Worm (Caenorhabditis elegans) whole organism, L4/young adult: ENCODE measurements around the gene F13D11.3.
A peak's percentile ranks its signal among the peaks of the same experiment; 100 is the strongest.

Experiments
- W03F9.2 ChIP-seq: fragments of 150-350 bp; optimal IDR thresholded peaks from 2 replicates; lab custom pipeline; 2014; ENCODE audit warnings: missing biosample characterization, missing genetic modification characterization
- dao-5 ChIP-seq: sonication (generic microtip); optimal IDR thresholded peaks from 2 replicates; lab custom pipeline; 2016; ENCODE audit warnings: missing genotype, missing genetic modification characterization, moderate library complexity, missing compliant biosample characterization
- him-1 ChIP-seq: sonication (generic microtip); optimal IDR thresholded peaks from 2 replicates; lab custom pipeline; 2016; ENCODE audit warnings: missing genotype, missing genetic modification reagents, missing genetic modification characterization, missing compliant biosample characterization

Gene F13D11.3

DNA sequence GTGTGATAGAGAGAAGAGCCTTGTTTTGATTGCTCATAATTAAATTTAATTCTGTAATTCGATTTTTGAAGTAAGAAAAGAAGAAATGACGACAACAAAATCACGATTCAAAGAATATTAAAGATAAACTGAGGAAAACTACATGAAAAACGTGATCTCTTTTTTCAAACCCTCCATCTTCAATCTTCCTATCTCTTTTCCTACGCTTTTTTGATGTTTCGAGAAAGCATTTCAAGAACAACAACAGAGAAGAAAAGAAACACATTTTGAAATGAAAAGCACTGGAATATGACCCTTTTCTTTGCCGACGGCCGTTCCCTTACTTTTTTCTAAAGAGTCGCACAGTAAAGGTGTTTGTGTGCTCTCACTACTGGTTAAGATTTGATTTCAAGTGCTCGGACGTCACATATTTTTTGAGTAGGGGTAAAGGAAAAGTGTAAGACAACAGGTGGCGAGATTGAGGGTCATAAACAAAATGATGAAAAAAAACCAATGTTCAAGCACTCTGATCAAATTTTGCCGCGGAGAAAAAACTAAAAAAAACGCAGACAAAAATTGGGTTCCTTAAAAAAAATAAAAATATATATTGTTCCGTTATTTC, at the start of gene F13D11.3:
Gene F13D11.3, minus strand, starts transcription at position 51 of the 601 bp plus-strand sequence.
- TF ChIP-seq him-1 (no peak), dao-5 (no peak), W03F9.2 (no peak)

DNA sequence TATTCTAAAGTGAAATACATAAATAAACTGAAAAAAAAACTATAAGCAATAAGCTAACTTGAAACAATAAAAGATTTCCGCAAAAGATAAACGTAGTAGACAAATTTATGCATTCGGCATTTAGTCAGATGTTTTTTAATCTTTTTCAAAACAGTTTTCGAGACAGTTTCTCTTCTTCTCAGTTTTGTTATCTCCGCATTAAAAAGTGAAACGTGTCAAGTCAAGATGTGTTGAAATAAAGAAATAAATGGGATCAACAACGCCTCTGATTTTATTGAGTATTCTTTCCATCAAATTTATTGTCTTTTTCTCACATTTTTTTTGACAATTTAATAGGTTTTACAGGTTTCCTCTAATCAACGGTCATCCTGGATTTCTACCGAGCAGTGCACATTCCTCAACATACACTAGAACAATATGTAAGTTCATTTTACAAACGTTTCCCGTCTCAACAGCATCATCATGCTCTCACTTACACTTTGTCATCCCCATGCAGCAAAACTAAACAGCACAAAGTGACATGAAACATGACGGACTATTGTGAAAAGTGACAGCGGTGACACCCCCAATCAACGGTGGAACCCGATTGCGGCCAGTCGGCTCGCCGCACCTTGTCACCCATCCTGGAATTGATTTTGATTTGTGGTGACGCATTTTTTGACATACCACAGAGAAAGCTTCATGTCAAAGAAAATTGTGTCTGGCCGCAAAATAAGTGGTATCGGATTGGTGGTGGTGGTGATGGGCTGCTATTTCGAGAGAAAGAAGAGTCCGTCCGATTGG, 48.9 kb upstream of the F13D11.3 start:
- TF ChIP-seq W03F9.2 (no peak), him-1 (no peak), dao-5 (no peak)

DNA sequence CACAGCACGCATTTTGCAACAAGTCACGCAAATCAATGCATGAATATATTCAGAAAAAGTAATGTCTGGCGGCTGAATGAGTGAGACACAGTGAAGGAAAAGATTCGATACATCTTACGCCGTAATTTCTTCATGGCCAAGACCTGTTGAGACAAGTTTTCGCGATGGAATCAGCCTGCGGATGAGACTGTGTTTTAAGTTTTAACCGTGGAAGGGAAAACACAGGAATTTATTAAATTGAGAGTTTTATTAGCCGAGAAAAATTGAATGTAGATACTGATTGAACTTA, 48.4 kb upstream of the F13D11.3 start, which contains the start of gene hog-1:
Gene hog-1, minus strand, starts transcription at position 101 of the 289 bp plus-strand sequence.
- TF ChIP-seq W03F9.2 (no peak), him-1 (no peak), dao-5 (no peak)

DNA sequence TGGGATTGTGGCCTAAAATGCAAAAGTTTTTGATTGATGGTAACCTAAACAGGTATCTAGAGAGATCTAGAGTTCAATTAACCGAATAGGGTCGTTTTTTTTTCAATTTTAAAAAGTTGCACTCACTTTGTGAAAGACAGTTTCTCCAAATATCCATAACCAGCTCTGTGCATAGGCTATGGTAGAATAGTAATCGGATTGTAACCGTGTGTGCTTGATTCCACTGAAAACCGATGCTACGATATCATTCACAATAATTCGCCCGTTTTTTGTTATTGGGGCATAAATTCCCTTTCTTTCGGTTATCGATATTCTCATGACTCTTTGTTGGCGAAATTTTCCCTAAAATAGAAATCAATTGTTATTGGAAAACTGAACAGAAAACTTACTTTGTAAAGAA, 46.4 kb upstream of the F13D11.3 start:
- no peak for TF ChIP-seq W03F9.2

DNA sequence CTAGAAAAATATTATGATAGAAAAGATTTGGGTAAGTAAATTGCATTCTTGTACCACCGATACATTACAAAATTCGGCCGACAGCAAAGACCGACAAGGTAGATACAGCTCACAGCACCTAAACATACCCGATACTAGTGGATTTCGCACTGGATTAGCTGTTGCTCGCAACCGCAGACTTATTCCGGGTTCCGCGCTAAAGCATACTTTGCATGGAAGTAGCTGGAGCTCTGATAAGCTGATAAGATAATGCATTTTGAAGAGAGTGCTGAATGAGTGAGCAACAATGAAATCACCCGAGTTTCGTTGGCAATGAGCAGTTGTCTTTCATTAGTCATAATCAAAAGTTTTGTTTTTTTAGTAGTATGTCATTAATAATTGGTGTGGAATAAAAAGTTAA, 44.8 kb upstream of the F13D11.3 start:
- TF ChIP-seq him-1 (no peak), W03F9.2 (no peak), dao-5 (no peak)

DNA sequence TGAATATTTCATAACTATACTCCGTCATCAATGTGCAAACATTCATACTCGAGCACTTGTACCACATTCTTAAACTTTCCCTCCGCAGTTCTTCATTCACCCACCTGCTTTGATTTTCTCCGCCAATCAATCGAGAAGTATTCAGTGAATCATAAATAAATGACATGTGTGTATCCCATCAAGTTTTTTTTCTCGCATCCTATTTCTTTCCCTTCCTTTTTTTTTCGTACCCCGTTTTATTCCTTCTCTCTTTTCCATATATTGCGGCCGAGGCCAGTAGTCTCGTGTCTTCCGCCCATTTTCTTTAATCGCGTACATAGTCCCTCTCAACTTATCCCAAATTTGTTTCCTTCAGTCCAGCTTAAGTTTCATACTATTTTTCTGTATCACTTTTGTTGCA, 43.0 kb upstream of the F13D11.3 start, which contains the start of gene atat-2:
Gene atat-2, plus strand, starts transcription at position 398 of the 400 bp plus-strand sequence.
- no peak for TF ChIP-seq dao-5
- no peak for TF ChIP-seq him-1
- no peak for TF ChIP-seq W03F9.2

DNA sequence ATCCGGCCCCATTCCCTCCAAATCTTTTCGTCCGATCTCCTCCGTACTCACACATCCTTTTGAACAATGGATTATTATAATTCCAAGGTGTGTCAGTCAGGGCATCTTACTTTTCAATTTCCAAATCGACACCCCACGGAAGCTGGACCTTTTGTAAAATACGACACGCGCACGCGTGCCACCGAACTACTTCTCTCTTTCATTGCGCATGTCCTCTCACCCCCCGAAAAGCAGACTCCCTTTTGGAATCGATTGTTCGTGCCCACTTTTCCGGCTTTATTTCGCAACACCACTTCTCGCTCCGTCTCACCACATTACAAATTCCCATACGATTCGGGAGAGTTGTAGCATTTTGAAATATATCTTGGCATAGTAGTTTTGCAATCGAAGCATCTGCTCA, 41.5 kb upstream of the F13D11.3 start:
- TF ChIP-seq him-1 (peak; percentile 39), W03F9.2 (no peak), dao-5 (no peak)

DNA sequence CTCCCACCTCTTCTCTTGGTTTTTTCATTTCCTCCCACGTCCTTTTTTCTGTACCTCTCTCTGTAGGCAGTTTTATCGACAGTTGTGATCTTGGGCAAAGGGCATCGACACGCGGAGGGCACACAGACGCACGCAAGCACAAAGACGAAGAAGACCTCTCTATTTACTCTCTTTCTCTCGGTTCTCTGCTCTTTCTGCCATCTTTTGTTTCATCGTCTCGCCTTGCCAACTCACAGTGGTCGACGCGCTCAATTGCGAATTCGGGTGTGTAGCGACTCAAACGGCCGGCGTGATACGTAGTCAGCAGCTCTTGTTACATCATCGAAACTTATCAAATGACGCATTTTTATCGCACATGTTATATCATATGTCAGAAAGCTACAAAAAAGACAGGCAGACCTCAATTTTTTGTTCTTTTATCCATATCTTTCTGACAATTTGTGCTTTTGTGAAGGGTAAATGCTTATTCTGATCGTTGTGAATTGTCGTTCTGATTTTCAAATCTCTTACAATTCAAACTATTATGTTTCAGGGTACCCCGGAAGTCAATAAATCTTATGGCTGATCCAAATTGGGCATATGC, 35.4 kb upstream of the F13D11.3 start, which contains the start of gene puf-9:
Gene puf-9, plus strand, starts transcription at position 533 of the 583 bp plus-strand sequence.
- TF ChIP-seq W03F9.2 (peak; percentile 83), him-1 (peak; percentile 96), dao-5 (peak; percentile 61)

DNA sequence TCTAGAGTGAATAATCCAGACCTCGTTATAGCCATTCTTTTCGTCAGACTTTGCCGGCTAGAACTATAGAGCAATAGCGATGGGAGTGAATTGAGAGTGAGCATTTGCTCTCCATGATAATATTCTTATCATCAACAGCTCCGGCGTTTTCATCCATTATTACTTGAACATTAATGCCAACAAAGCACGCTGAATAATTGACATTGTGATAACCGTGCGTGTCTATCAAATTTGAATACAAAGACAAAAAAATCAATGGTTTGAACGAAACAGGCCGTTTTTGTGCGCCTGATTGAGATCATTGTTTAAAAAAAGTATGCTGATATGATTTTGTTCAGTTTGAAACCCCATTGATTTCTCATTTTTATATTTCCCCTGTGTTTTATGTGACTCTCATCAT, 33.9 kb upstream of the F13D11.3 start, which contains the start of gene dct-11:
Gene dct-11, minus strand, starts transcription at position 136 of the 400 bp plus-strand sequence.
- no peak for TF ChIP-seq dao-5
- no peak for TF ChIP-seq W03F9.2
- no peak for TF ChIP-seq him-1

DNA sequence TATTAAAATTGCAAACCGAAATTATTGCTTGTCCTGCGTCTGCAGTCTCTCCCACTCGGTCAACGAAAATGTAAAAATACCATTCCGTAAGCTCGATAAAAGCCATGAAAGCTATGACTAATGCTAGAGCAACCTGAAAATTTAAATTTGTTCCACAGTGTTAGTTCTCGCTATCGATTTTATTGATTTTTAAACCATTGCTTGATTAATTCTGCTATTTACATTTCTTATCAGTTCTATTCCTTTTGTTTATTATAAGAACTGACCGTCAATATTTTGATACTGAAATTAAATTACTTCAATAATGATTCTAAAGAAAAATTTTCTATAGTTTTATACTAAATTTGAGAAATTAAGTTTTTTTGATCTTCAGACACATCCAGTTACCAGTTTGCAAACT, 33.4 kb upstream of the F13D11.3 start:
- no peak for TF ChIP-seq him-1
- TF ChIP-seq dao-5 = no peak
- no peak for TF ChIP-seq W03F9.2

DNA sequence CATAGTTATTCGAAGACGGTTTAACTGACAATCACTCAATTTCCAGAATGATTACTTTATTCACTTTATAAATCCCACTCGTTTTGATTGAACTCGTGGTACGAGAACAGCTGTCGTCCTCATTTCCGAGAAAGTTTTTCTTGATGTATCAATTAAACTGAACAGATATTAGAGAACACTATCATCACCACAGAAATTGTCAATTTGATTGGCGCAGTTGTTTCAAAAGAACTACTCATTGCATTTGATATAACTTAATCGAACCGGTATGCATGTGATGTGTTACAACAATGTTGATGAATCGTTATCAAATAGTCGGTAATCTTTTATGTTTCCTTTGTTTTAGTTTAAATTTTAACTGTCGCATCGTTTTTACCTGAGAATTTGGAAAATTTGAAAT, 31.3 kb upstream of the F13D11.3 start:
- TF ChIP-seq dao-5 (no peak), him-1 (no peak), W03F9.2 (no peak)

DNA sequence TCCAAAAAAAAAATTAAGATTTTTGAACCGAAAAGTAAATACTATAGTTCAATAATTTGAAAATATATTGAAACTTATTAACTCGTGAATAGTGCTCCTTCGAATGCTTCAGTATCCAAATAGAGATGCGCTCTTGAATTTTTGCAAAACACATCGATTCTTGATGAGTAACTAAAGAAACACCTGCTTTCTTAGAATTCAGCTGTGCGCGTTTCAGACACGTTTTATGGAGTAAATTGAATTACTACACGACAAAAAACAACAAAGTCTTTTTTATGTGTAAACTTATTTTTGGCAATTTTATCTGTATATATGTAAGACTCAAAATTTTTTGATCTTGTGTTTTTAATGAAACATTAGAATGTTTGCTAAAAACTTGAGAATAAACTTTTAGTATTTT, 30.8 kb upstream of the F13D11.3 start:
- TF ChIP-seq dao-5 (no peak), him-1 (no peak), W03F9.2 (no peak)

DNA sequence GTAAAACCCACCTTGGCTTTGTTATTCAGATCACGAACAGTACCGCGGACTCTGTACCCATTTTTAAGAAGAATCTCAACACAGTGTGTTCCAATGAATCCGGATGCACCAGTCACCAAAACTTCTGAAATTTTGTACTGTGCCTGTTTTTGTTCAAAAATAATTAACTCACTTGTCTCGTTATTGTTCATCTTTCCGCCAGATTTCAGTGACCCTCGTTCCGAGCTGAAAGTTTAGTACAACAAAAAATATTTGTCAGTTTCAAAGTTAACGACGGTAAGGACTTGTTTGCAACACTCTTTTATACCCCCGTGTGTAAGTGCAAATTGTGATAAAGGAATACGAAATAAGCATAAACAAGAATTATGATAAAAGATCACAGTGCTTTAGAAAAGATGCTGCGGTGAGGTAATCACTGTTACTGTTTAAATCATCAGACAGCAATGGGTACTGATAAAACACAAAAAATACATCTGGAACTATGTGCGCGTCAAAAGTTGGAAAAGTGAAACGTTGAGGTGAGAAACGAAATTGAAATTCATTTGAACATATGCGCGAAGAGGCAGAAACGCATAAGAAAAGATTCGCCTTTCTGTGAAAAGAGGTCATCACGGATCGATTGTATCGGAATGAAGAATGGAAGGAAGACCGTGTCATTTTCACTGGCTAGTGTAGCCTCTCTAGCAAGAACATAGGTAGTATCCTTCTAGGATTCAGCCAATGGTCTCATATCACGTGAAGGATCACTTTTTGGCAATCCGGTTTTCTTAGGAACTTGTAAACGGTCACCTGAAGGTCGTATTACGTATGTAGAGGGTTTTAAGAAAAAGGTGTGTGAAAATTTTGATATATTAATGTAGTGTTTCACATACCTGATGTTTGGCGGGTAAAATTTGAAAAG, 29.1 kb upstream of the F13D11.3 start, which contains the start of gene F13D11.4:
Gene F13D11.4, minus strand, starts transcription at position 225 of the 901 bp plus-strand sequence.
- TF ChIP-seq him-1 = no peak
- no peak for TF ChIP-seq W03F9.2
- no peak for TF ChIP-seq dao-5

DNA sequence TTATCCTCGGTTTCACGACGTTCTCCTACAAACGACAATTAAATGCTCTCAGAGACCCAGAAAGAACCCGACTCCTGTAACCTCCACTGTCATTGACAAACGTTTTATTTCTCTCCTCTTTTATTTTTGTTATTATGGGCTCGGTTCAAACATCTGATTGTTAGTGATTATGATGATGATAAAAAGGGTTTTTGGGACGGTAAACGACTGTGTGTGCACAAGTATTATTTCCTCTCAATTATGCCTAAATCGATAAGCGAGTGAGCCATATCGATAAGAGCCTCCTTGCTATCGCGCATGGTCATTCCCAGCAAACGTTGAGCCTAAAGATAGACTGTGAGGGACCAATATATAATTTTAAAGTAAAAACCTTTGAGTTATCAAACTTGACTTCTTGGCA, 26.1 kb upstream of the F13D11.3 start:
- TF ChIP-seq W03F9.2 (no peak), him-1 (no peak), dao-5 (no peak)

DNA sequence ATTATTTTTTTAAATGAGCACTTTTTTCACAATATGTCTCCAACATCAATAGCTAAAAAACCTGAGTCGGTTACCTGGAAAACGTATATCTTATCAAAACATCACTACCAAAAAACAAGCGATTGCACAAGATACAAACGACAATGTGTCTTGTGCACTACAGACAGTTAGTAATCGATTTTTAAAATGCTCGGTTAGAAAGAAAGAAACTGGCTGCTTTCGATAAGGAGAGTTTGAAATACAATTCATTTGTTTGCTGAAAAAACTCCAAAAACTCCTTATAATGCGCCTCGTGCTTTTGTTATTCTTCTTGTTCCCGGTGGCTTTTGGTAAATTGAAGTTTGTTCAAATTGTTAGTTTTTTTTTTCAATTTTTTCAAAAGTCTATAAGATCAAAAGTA, 23.5 kb upstream of the F13D11.3 start, which contains the start of gene acp-5:
Gene acp-5, plus strand, starts transcription at position 261 of the 400 bp plus-strand sequence.
- no peak for TF ChIP-seq him-1
- TF ChIP-seq dao-5 = no peak
- TF ChIP-seq W03F9.2 = no peak
